Worm (Caenorhabditis elegans) whole organism, L4 larva: ENCODE data around the gene F31F7.1.

ENCODE experiments used
- D1046.2 ChIP-seq: fragments of 200-800 bp; sonication (Bioruptor generic); IDR thresholded peaks from 2 replicates; pipeline ENCODE4 v1.3.6; 2022; ENCODE audit warnings: missing genetic modification characterization, missing compliant biosample characterization
- F26F4.8 ChIP-seq: fragments of 200-800 bp; sonication (Bioruptor generic); conservative IDR thresholded peaks from 2 replicates; pipeline ENCODE4 v1.3.6; 2022; ENCODE audit warnings: missing genetic modification characterization, missing compliant biosample characterization
- F37D6.2 ChIP-seq: sonication (generic microtip); optimal IDR thresholded peaks from 2 replicates; lab custom pipeline; 2016; ENCODE audit warnings: mild to moderate bottlenecking, missing genetic modification characterization, missing compliant biosample characterization
- F44E2.7 ChIP-seq: fragments of 200-800 bp; sonication (Bioruptor generic); IDR thresholded peaks from 2 replicates; pipeline ENCODE4 v2.1.2; 2022; ENCODE audit warnings: missing genetic modification characterization, missing compliant biosample characterization
- F49E8.2 ChIP-seq: sonication (generic microtip); optimal IDR thresholded peaks from 2 replicates; lab custom pipeline; 2016; ENCODE audit warnings: missing compliant biosample characterization, mild to moderate bottlenecking, missing genetic modification characterization, borderline replicate concordance
- T26A8.4 ChIP-seq: fragments of 200-800 bp; sonication (Bioruptor generic); IDR thresholded peaks from 2 replicates; pipeline ENCODE4 v1.3.6; 2022; ENCODE audit warnings: missing genetic modification characterization, missing compliant biosample characterization
- Y105C5A.15 ChIP-seq: fragments of 200-800 bp; sonication (Bioruptor generic); IDR thresholded peaks from 2 replicates; pipeline ENCODE4 v1.3.6; 2022; ENCODE audit warnings: missing genetic modification characterization, missing compliant biosample characterization
- Y48G9A.11 ChIP-seq: fragments of 200-800 bp; sonication (Bioruptor generic); IDR thresholded peaks from 2 replicates; pipeline ENCODE4 v1.3.6; 2022; ENCODE audit warnings: missing genetic modification reagents, missing genetic modification characterization, missing compliant biosample characterization
- Y75B8A.6 ChIP-seq: fragments of 200-800 bp; sonication (Bioruptor generic); IDR thresholded peaks from 2 replicates; pipeline ENCODE4 v1.3.6; 2022; ENCODE audit warnings: missing genetic modification reagents, missing genetic modification characterization, missing compliant biosample characterization
- ZK337.2 ChIP-seq: fragments of 200-800 bp; sonication (Bioruptor generic); IDR thresholded peaks from 2 replicates; pipeline ENCODE4 v1.3.6; 2022; ENCODE audit warnings: missing genetic modification reagents, missing genetic modification characterization, missing compliant biosample characterization
- aly-2 ChIP-seq: sonication (generic microtip); optimal IDR thresholded peaks from 2 replicates; lab custom pipeline; 2018; ENCODE audit warnings: missing biosample characterization, missing genetic modification characterization
- attf-4 ChIP-seq: sonication (generic microtip); optimal IDR thresholded peaks from 3 replicates; lab custom pipeline; 2017; ENCODE audit warnings: missing biosample characterization, missing genetic modification characterization
- ceh-20 ChIP-seq: fragments of 200-800 bp; sonication (Bioruptor generic); IDR thresholded peaks from 2 replicates; pipeline ENCODE4 v1.3.6; 2022; ENCODE audit warnings: missing genetic modification reagents, missing genetic modification characterization, missing compliant biosample characterization
- ceh-32 ChIP-seq: sonication (generic microtip); optimal IDR thresholded peaks from 2 replicates; lab custom pipeline; 2016; ENCODE audit warnings: mild to moderate bottlenecking, missing genetic modification characterization, missing compliant biosample characterization; ENCODE audit not compliant: poor library complexity
- ceh-62 ChIP-seq: sonication (generic microtip); optimal IDR thresholded peaks from 2 replicates; lab custom pipeline; 2017; ENCODE audit warnings: missing biosample characterization, missing genetic modification characterization
- cey-2 ChIP-seq: sonication (generic microtip); optimal IDR thresholded peaks from 3 replicates; lab custom pipeline; 2017; ENCODE audit warnings: missing genetic modification characterization, mild to moderate bottlenecking, missing compliant biosample characterization, antibody characterized with exemption, borderline replicate concordance; ENCODE audit not compliant: insufficient read depth
- dmd-8 ChIP-seq: fragments of 200-800 bp; sonication (Bioruptor generic); IDR thresholded peaks from 2 replicates; pipeline ENCODE4 v1.3.6; 2022; ENCODE audit warnings: missing genetic modification characterization, missing compliant biosample characterization
- duxl-1 ChIP-seq: sonication (generic microtip); optimal IDR thresholded peaks from 2 replicates; lab custom pipeline; 2016; ENCODE audit warnings: mild to moderate bottlenecking, missing genetic modification characterization, moderate library complexity, missing compliant biosample characterization; ENCODE audit not compliant: poor library complexity
- egl-27 ChIP-seq: sonication (generic microtip); optimal IDR thresholded peaks from 3 replicates; lab custom pipeline; 2017; ENCODE audit warnings: missing biosample characterization, missing genetic modification reagents, missing genetic modification characterization
- egl-43 ChIP-seq: fragments of 200-800 bp; sonication (Bioruptor generic); IDR thresholded peaks from 2 replicates; pipeline ENCODE4 v1.3.6; 2022; ENCODE audit warnings: missing genetic modification reagents, missing genetic modification characterization, missing compliant biosample characterization
- fkh-10 ChIP-seq: fragments of 150-350 bp; optimal IDR thresholded peaks from 2 replicates; lab custom pipeline; 2014; ENCODE audit warnings: missing biosample characterization, missing genetic modification reagents, missing genetic modification characterization
- fos-1 ChIP-seq: fragments of 150-350 bp; optimal IDR thresholded peaks from 2 replicates; lab custom pipeline; 2014; ENCODE audit warnings: missing biosample characterization, missing genetic modification characterization
- gei-8 ChIP-seq: fragments of 200-800 bp; sonication (Bioruptor generic); optimal IDR thresholded peaks from 2 replicates; lab custom pipeline; 2018; ENCODE audit warnings: mild to moderate bottlenecking, missing genetic modification characterization, missing compliant biosample characterization
- hlh-11 ChIP-seq: fragments of 200-800 bp; sonication (Bioruptor generic); optimal IDR thresholded peaks from 2 replicates; lab custom pipeline; 2018; ENCODE audit warnings: mild to moderate bottlenecking, missing genetic modification characterization, missing compliant biosample characterization
- hmg-1.1 ChIP-seq: fragments of 200-800 bp; sonication (Bioruptor generic); IDR thresholded peaks from 2 replicates; pipeline ENCODE4 v1.3.6; 2022; ENCODE audit warnings: missing genetic modification reagents, missing genetic modification characterization, missing compliant biosample characterization
- lin-1 ChIP-seq: fragments of 200-800 bp; sonication (Bioruptor generic); IDR thresholded peaks from 2 replicates; pipeline ENCODE4 v1.3.6; 2022; ENCODE audit warnings: missing genetic modification reagents, missing genetic modification characterization, missing compliant biosample characterization
- lin-13 ChIP-seq: fragments of 150-350 bp; optimal IDR thresholded peaks from 2 replicates; lab custom pipeline; 2014; ENCODE audit warnings: missing biosample characterization, missing genetic modification reagents, missing genetic modification characterization
- lin-38 ChIP-seq: fragments of 200-800 bp; sonication (Bioruptor generic); IDR thresholded peaks from 2 replicates; pipeline ENCODE4 v1.3.6; 2022; ENCODE audit warnings: missing genetic modification reagents, missing genetic modification characterization, missing compliant biosample characterization
- lir-3 ChIP-seq: sonication (generic microtip); optimal IDR thresholded peaks from 2 replicates; lab custom pipeline; 2016; ENCODE audit warnings: mild to moderate bottlenecking, missing genetic modification characterization, missing compliant biosample characterization
- lsy-2 ChIP-seq, 2 experiments: fragments of 150-350 bp in 1 of 2; sonication (generic microtip) in 1 of 2; optimal IDR thresholded peaks; 2 replicates each; lab custom pipeline; 2014 to 2017; ENCODE audit warnings: missing biosample characterization in 2 of 2, missing genetic modification characterization in 2 of 2
- mdl-1 ChIP-seq, 2 experiments: fragments of 150-350 bp in 1 of 2; sonication (generic microtip) in 1 of 2; optimal IDR thresholded peaks; 2 replicates each; lab custom pipeline; 2014 to 2017; ENCODE audit warnings: missing biosample characterization in 2 of 2, missing genetic modification characterization in 2 of 2
- mes-2 ChIP-seq: sonication (generic microtip); optimal IDR thresholded peaks from 2 replicates; lab custom pipeline; 2016; ENCODE audit warnings: missing genotype, mild to moderate bottlenecking, missing genetic modification characterization, missing compliant biosample characterization; ENCODE audit not compliant: poor library complexity, severe bottlenecking
- nhr-10 ChIP-seq: fragments of 150-350 bp; optimal IDR thresholded peaks from 2 replicates; lab custom pipeline; 2014; ENCODE audit warnings: missing biosample characterization, missing genetic modification characterization
- nhr-11 ChIP-seq: fragments of 150-350 bp; optimal IDR thresholded peaks from 2 replicates; lab custom pipeline; 2014; ENCODE audit warnings: missing biosample characterization, missing genetic modification characterization
- nhr-111 ChIP-seq: fragments of 200-800 bp; sonication (Bioruptor generic); optimal IDR thresholded peaks from 2 replicates; lab custom pipeline; 2018; ENCODE audit warnings: mild to moderate bottlenecking, missing genetic modification characterization, missing compliant biosample characterization
- nhr-237 ChIP-seq: sonication (generic microtip); optimal IDR thresholded peaks from 2 replicates; lab custom pipeline; 2017; ENCODE audit warnings: missing biosample characterization, missing genetic modification characterization
- nhr-28 ChIP-seq: fragments of 150-350 bp; optimal IDR thresholded peaks from 2 replicates; lab custom pipeline; 2014; ENCODE audit warnings: missing biosample characterization, missing genetic modification characterization
- nhr-41 ChIP-seq: fragments of 200-800 bp; sonication (Bioruptor generic); IDR thresholded peaks from 2 replicates; pipeline ENCODE4 v1.3.6; 2022; ENCODE audit warnings: missing genetic modification reagents, missing genetic modification characterization, missing compliant biosample characterization
- nhr-42 ChIP-seq: fragments of 200-800 bp; sonication (Bioruptor generic); IDR thresholded peaks from 2 replicates; pipeline ENCODE4 v1.3.6; 2022; ENCODE audit warnings: missing genetic modification characterization, missing compliant biosample characterization
- nhr-48 ChIP-seq: sonication (generic microtip); optimal IDR thresholded peaks from 2 replicates; lab custom pipeline; 2016; ENCODE audit warnings: mild to moderate bottlenecking, missing genetic modification characterization, missing compliant biosample characterization
- pha-4 ChIP-seq, 2 experiments: fragments of 150-350 bp in 1 of 2; fragments of 200-800 bp in 1 of 2; sonication (Bioruptor generic) in 1 of 2; IDR thresholded peaks in 1 of 2; optimal IDR thresholded peaks in 1 of 2; 2 replicates each; pipeline versions ENCODE4 v1.3.6 to Lab custom; 2014 to 2022; ENCODE audit warnings: missing genetic modification characterization in 2 of 2, missing genetic modification reagents in 2 of 2, missing biosample characterization in 1 of 2, missing compliant biosample characterization in 1 of 2
- spr-1 ChIP-seq: sonication (generic microtip); optimal IDR thresholded peaks from 2 replicates; lab custom pipeline; 2016; ENCODE audit warnings: mild to moderate bottlenecking, missing genetic modification characterization, missing compliant biosample characterization
- spr-3 ChIP-seq: fragments of 200-800 bp; sonication (Bioruptor generic); optimal IDR thresholded peaks from 2 replicates; lab custom pipeline; 2018; ENCODE audit warnings: mild to moderate bottlenecking, missing genetic modification characterization, missing compliant biosample characterization
- tra-1 ChIP-seq: fragments of 200-800 bp; sonication (Bioruptor generic); IDR thresholded peaks from 2 replicates; pipeline ENCODE4 v1.3.6; 2022; ENCODE audit warnings: missing genetic modification reagents, missing genetic modification characterization, missing compliant biosample characterization
- unc-39 ChIP-seq: sonication (generic microtip); optimal IDR thresholded peaks from 2 replicates; lab custom pipeline; 2017; ENCODE audit warnings: missing biosample characterization, missing genetic modification characterization
- unc-62 ChIP-seq, 3 experiments: fragments of 150-350 bp in 1 of 3; sonication (generic microtip); optimal IDR thresholded peaks in 2 of 3; peaks in 1 of 3; 1 replicate in 1 of 3; 2 replicates in 2 of 3; lab custom pipeline; 2014 to 2017; ENCODE audit warnings: missing biosample characterization in 3 of 3, missing genetic modification characterization in 3 of 3, missing genetic modification reagents in 3 of 3, missing genotype in 1 of 3
- vab-7 ChIP-seq: fragments of 200-800 bp; sonication (Bioruptor generic); IDR thresholded peaks from 2 replicates; pipeline ENCODE4 v1.3.6; 2022; ENCODE audit warnings: missing genetic modification reagents, missing genetic modification characterization, missing compliant biosample characterization
- zag-1 ChIP-seq: fragments of 150-350 bp; optimal IDR thresholded peaks from 2 replicates; lab custom pipeline; 2014; ENCODE audit warnings: missing biosample characterization, missing genetic modification characterization
- zip-2 ChIP-seq: fragments of 150-350 bp; optimal IDR thresholded peaks from 2 replicates; lab custom pipeline; 2014; ENCODE audit warnings: missing biosample characterization, missing genetic modification characterization
- ztf-11 ChIP-seq: fragments of 150-350 bp; optimal IDR thresholded peaks from 2 replicates; lab custom pipeline; 2014; ENCODE audit warnings: missing biosample characterization, missing genetic modification characterization
- ztf-7 ChIP-seq: fragments of 150-350 bp; optimal IDR thresholded peaks from 2 replicates; lab custom pipeline; 2014; ENCODE audit warnings: missing biosample characterization, missing genetic modification characterization

F31F7.1 gene

ce11 chrV:6275209-6275608, 1.0 kb upstream of the F31F7.1 start (continued):
- TF ChIP-seq gei-8 (GFP tag; lab: Kevin White, UChicago) (no peak), nhr-10 (tag; lab: Kevin White, UChicago) (no peak), egl-27 (tag; lab: Kevin White, UChicago) (no peak), zag-1 (tag; lab: Kevin White, UChicago) (no peak), vab-7 (no peak), mes-2 (tag; lab: Kevin White, UChicago) (peak; percentile 4), lir-3 (tag; lab: Kevin White, UChicago) (no peak), Y105C5A.15 (GFP tag; lab: Robert Waterston, UW) (no peak), Y48G9A.11 (GFP tag; lab: Robert Waterston, UW) (no peak), nhr-237 (tag; lab: Kevin White, UChicago) (no peak), pha-4 (GFP tag; IDR thresholded peaks at IDR 0.05; lab: Robert Waterston, UW) (no peak), pha-4 (tag; optimal IDR thresholded peaks at IDR 0.05; lab: Kevin White, UChicago) (no peak), nhr-48 (tag; lab: Kevin White, UChicago) (peak; percentile 75), spr-1 (tag; lab: Kevin White, UChicago) (no peak), nhr-28 (tag; lab: Kevin White, UChicago) (peak; percentile 91), D1046.2 (GFP tag; lab: Robert Waterston, UW) (no peak), lin-1 (GFP tag; lab: Robert Waterston, UW) (peak; percentile 62; the same call in 1 of the 2 replicates), duxl-1 (tag; lab: Kevin White, UChicago) (no peak), lsy-2 (tag; optimal IDR thresholded peaks at IDR 0.05; lab: Kevin White, UChicago) (peak in 1 of 2 experiments; percentile 56), unc-62 (GFP tag; optimal IDR thresholded peaks at IDR 0.05 in 1 of 2; lab: Kevin White, UChicago) (peak in 1 of 2 experiments; percentile 94), unc-62 (tag; optimal IDR thresholded peaks at IDR 0.05; lab: Kevin White, UChicago) (no peak), nhr-41 (GFP tag; lab: Robert Waterston, UW) (no peak), ceh-32 (tag; lab: Kevin White, UChicago) (no peak), lin-13 (GFP tag; lab: Kevin White, UChicago) (peak; percentile 24), F49E8.2 (tag; lab: Kevin White, UChicago) (no peak), ztf-7 (tag; lab: Kevin White, UChicago) (no peak), zip-2 (no peak), dmd-8 (no peak), tra-1 (GFP tag; lab: Robert Waterston, UW) (peak; percentile 65; the same call in 1 of the 2 replicates), ztf-11 (tag; lab: Kevin White, UChicago) (no peak), mdl-1 (tag; optimal IDR thresholded peaks at IDR 0.05; lab: Kevin White, UChicago) (peak in 1 of 2 experiments; percentile 74), T26A8.4 (GFP tag; lab: Robert Waterston, UW) (no peak), ceh-20 (no peak), F44E2.7 (GFP tag; lab: Robert Waterston, UW) (no peak), nhr-111 (GFP tag; lab: Kevin White, UChicago) (no peak), hlh-11 (tag; lab: Kevin White, UChicago) (peak; percentile 93), Y75B8A.6 (GFP tag; lab: Robert Waterston, UW) (no peak), lin-38 (GFP tag; lab: Robert Waterston, UW) (no peak), ceh-62 (tag; lab: Kevin White, UChicago) (no peak), attf-4 (tag; lab: Kevin White, UChicago) (no peak), fos-1 (tag; lab: Kevin White, UChicago) (peak; percentile 56), cey-2 (tag; lab: Kevin White, UChicago) (peak; percentile 43), egl-43 (no peak), F26F4.8 (GFP tag; lab: Robert Waterston, UW) (no peak), ZK337.2 (GFP tag; lab: Robert Waterston, UW) (no peak), aly-2 (no peak), spr-3 (GFP tag; lab: Kevin White, UChicago) (no peak), unc-39 (no peak), nhr-42 (GFP tag; lab: Robert Waterston, UW) (no peak), fkh-10 (no peak), F37D6.2 (tag; lab: Kevin White, UChicago) (no peak), hmg-1.1 (GFP tag; lab: Robert Waterston, UW) (no peak), nhr-11 (tag; lab: Kevin White, UChicago) (no peak)
